Worm (Caenorhabditis elegans) whole organism, L1 larva: ENCODE results near the gene Y53C12A.3.

ENCODE experiments used
- C16A3.4 ChIP-seq: fragments of 150-350 bp; optimal IDR thresholded peaks from 2 replicates; lab custom pipeline; 2014; ENCODE audit warnings: missing biosample characterization, missing genetic modification characterization
- F16B12.6 ChIP-seq: fragments of 150-350 bp; optimal IDR thresholded peaks from 2 replicates; lab custom pipeline; 2014; ENCODE audit warnings: missing biosample characterization, missing genetic modification characterization
- Y116A8C.19 ChIP-seq: sonication (generic microtip); optimal IDR thresholded peaks from 2 replicates; lab custom pipeline; 2016; ENCODE audit warnings: missing compliant biosample characterization, missing genetic modification characterization, borderline replicate concordance
- aha-1 ChIP-seq: fragments of 150-350 bp; optimal IDR thresholded peaks from 2 replicates; lab custom pipeline; 2014; ENCODE audit warnings: missing biosample characterization, missing genetic modification characterization
- alr-1 ChIP-seq: fragments of 200-800 bp; sonication (Bioruptor generic); optimal IDR thresholded peaks from 2 replicates; lab custom pipeline; 2018; ENCODE audit warnings: borderline replicate concordance, mild to moderate bottlenecking, missing genetic modification characterization, missing compliant biosample characterization
- ama-1 ChIP-seq: fragments of 150-350 bp; optimal IDR thresholded peaks from 2 replicates; lab custom pipeline; 2014
- ceh-8 ChIP-seq: fragments of 200-800 bp; sonication (Bioruptor generic); optimal IDR thresholded peaks from 2 replicates; lab custom pipeline; 2018; ENCODE audit warnings: mild to moderate bottlenecking, missing genetic modification characterization, moderate library complexity, missing compliant biosample characterization
- ceh-90 ChIP-seq: sonication (generic microtip); optimal IDR thresholded peaks from 2 replicates; lab custom pipeline; 2016; ENCODE audit warnings: missing genetic modification characterization, missing compliant biosample characterization
- ces-1 ChIP-seq: fragments of 150-350 bp; optimal IDR thresholded peaks from 2 replicates; lab custom pipeline; 2014; ENCODE audit warnings: missing biosample characterization, missing genetic modification reagents, missing genetic modification characterization
- efl-1 ChIP-seq, 4 experiments: fragments of 150-350 bp; optimal IDR thresholded peaks in 3 of 4; peaks in 1 of 4; 1 replicate in 1 of 4; 2 replicates in 3 of 4; lab custom pipeline; 2014; ENCODE audit warnings: missing biosample characterization in 2 of 4, missing genetic modification characterization in 2 of 4, missing genetic modification reagents in 2 of 4
- efl-3 ChIP-seq: fragments of 200-800 bp; sonication (Bioruptor generic); optimal IDR thresholded peaks from 2 replicates; lab custom pipeline; 2018; ENCODE audit warnings: mild to moderate bottlenecking, missing genetic modification characterization, missing compliant biosample characterization
- egl-13 ChIP-seq: sonication (generic microtip); optimal IDR thresholded peaks from 2 replicates; lab custom pipeline; 2016; ENCODE audit warnings: missing genotype, missing genetic modification reagents, missing genetic modification characterization, missing compliant biosample characterization
- egl-27 ChIP-seq, 2 experiments: fragments of 150-350 bp in 1 of 2; sonication (generic microtip); optimal IDR thresholded peaks; 3 replicates each; lab custom pipeline; 2017 to 2018; ENCODE audit warnings: missing biosample characterization in 2 of 2, missing genetic modification characterization in 2 of 2, missing genetic modification reagents in 2 of 2
- elt-3 ChIP-seq, 6 experiments: fragments of 150-350 bp in 1 of 6; sonication (generic microtip); optimal IDR thresholded peaks; 2 replicates each; lab custom pipeline; 2017 to 2018; ENCODE audit warnings: missing biosample characterization in 6 of 6, missing genetic modification characterization in 6 of 6, inconsistent platforms in 1 of 6
- fkh-10 ChIP-seq: sonication (generic microtip); optimal IDR thresholded peaks from 2 replicates; lab custom pipeline; 2017; ENCODE audit warnings: missing biosample characterization, missing genetic modification reagents, missing genetic modification characterization
- fkh-4 ChIP-seq: sonication (generic microtip); optimal IDR thresholded peaks from 2 replicates; lab custom pipeline; 2016; ENCODE audit warnings: missing compliant biosample characterization, missing genetic modification characterization, borderline replicate concordance
- fos-1 ChIP-seq: fragments of 150-350 bp; optimal IDR thresholded peaks from 2 replicates; lab custom pipeline; 2014; ENCODE audit warnings: missing biosample characterization, missing genetic modification characterization
- hlh-17 ChIP-seq: fragments of 200-800 bp; sonication (Bioruptor generic); optimal IDR thresholded peaks from 2 replicates; lab custom pipeline; 2018; ENCODE audit warnings: missing genetic modification characterization, mild to moderate bottlenecking, missing compliant biosample characterization, moderate library complexity, borderline replicate concordance
- hlh-4 ChIP-seq: sonication (generic microtip); optimal IDR thresholded peaks from 2 replicates; lab custom pipeline; 2016; ENCODE audit warnings: mild to moderate bottlenecking, missing genetic modification characterization, missing compliant biosample characterization
- hpl-2 ChIP-seq: fragments of 150-350 bp; optimal IDR thresholded peaks from 2 replicates; lab custom pipeline; 2014; ENCODE audit warnings: missing biosample characterization, missing genetic modification reagents, missing genetic modification characterization
- irx-1 ChIP-seq: sonication (generic microtip); optimal IDR thresholded peaks from 2 replicates; lab custom pipeline; 2016; ENCODE audit warnings: missing genetic modification characterization, missing compliant biosample characterization
- jun-1 ChIP-seq: fragments of 150-350 bp; optimal IDR thresholded peaks from 2 replicates; lab custom pipeline; 2014; ENCODE audit warnings: missing biosample characterization, missing genetic modification reagents, missing genetic modification characterization
- lin-14 ChIP-seq: fragments of 200-800 bp; sonication (Bioruptor generic); optimal IDR thresholded peaks from 2 replicates; lab custom pipeline; 2018; ENCODE audit warnings: mild to moderate bottlenecking, missing genetic modification characterization, moderate library complexity, missing compliant biosample characterization
- lin-39 ChIP-seq: fragments of 150-350 bp; optimal IDR thresholded peaks from 2 replicates; lab custom pipeline; 2014; ENCODE audit warnings: missing biosample characterization, missing genetic modification reagents, missing genetic modification characterization
- lir-3 ChIP-seq: sonication (generic microtip); optimal IDR thresholded peaks from 2 replicates; lab custom pipeline; 2016; ENCODE audit warnings: mild to moderate bottlenecking, missing genetic modification characterization, moderate library complexity, missing compliant biosample characterization; ENCODE audit not compliant: poor library complexity
- mab-9 ChIP-seq: fragments of 200-800 bp; sonication (Bioruptor generic); IDR thresholded peaks from 2 replicates; pipeline ENCODE4 v1.3.6; 2022; ENCODE audit warnings: missing genetic modification reagents, missing genetic modification characterization, missing compliant biosample characterization
- mdl-1 ChIP-seq, 2 experiments: fragments of 150-350 bp; optimal IDR thresholded peaks; 2 replicates each; lab custom pipeline; 2014 to 2017; ENCODE audit warnings: missing biosample characterization in 2 of 2, missing genetic modification characterization in 2 of 2, inconsistent platforms in 1 of 2
- mep-1 ChIP-seq: fragments of 150-350 bp; optimal IDR thresholded peaks from 2 replicates; lab custom pipeline; 2014; ENCODE audit warnings: missing biosample characterization, missing genetic modification characterization
- nhr-19 ChIP-seq: fragments of 200-800 bp; sonication (Bioruptor generic); conservative IDR thresholded peaks from 2 replicates; pipeline ENCODE4 v1.3.6; 2022; ENCODE audit warnings: missing genetic modification characterization, missing compliant biosample characterization
- nhr-20 ChIP-seq: sonication (generic microtip); optimal IDR thresholded peaks from 2 replicates; lab custom pipeline; 2016; ENCODE audit warnings: mild to moderate bottlenecking, missing genetic modification characterization, missing compliant biosample characterization
- nhr-28 ChIP-seq: fragments of 150-350 bp; optimal IDR thresholded peaks from 2 replicates; lab custom pipeline; 2014; ENCODE audit warnings: missing biosample characterization, missing genetic modification characterization
- nhr-47 ChIP-seq: sonication (generic microtip); optimal IDR thresholded peaks from 2 replicates; lab custom pipeline; 2016; ENCODE audit warnings: mild to moderate bottlenecking, missing genetic modification characterization, moderate library complexity, missing compliant biosample characterization
- nhr-71 ChIP-seq: sonication (generic microtip); optimal IDR thresholded peaks from 2 replicates; lab custom pipeline; 2016; ENCODE audit warnings: mild to moderate bottlenecking, missing genetic modification characterization, moderate library complexity, missing compliant biosample characterization
- nhr-76 ChIP-seq: sonication (generic microtip); optimal IDR thresholded peaks from 2 replicates; lab custom pipeline; 2017; ENCODE audit warnings: missing biosample characterization, missing genetic modification characterization
- nhr-90 ChIP-seq: sonication (generic microtip); optimal IDR thresholded peaks from 2 replicates; lab custom pipeline; 2016; ENCODE audit warnings: mild to moderate bottlenecking, missing genetic modification characterization, missing compliant biosample characterization; ENCODE audit not compliant: poor library complexity
- pax-3 ChIP-seq: fragments of 200-800 bp; sonication (Bioruptor generic); optimal IDR thresholded peaks from 2 replicates; lab custom pipeline; 2018; ENCODE audit warnings: mild to moderate bottlenecking, missing genetic modification characterization, moderate library complexity, missing compliant biosample characterization
- pqm-1 ChIP-seq: sonication (generic microtip); optimal IDR thresholded peaks from 3 replicates; lab custom pipeline; 2017; ENCODE audit warnings: missing biosample characterization, missing genetic modification characterization
- skn-1 ChIP-seq: fragments of 150-350 bp; optimal IDR thresholded peaks from 2 replicates; lab custom pipeline; 2014; ENCODE audit warnings: missing biosample characterization, missing genetic modification characterization
- sup-37 ChIP-seq: fragments of 200-800 bp; sonication (Bioruptor generic); optimal IDR thresholded peaks from 2 replicates; lab custom pipeline; 2018; ENCODE audit warnings: mild to moderate bottlenecking, missing genetic modification characterization, missing compliant biosample characterization
- swsn-7 ChIP-seq: sonication (generic microtip); optimal IDR thresholded peaks from 2 replicates; lab custom pipeline; 2016; ENCODE audit warnings: missing genetic modification characterization, missing compliant biosample characterization
- tbx-2 ChIP-seq: sonication (generic microtip); optimal IDR thresholded peaks from 2 replicates; lab custom pipeline; 2016; ENCODE audit warnings: missing genetic modification characterization, missing compliant biosample characterization
- tlp-1 ChIP-seq: fragments of 150-350 bp; optimal IDR thresholded peaks from 2 replicates; lab custom pipeline; 2014; ENCODE audit warnings: missing biosample characterization, missing genetic modification characterization
- unc-130 ChIP-seq: fragments of 150-350 bp; optimal IDR thresholded peaks from 2 replicates; lab custom pipeline; 2017; ENCODE audit warnings: missing biosample characterization, missing genetic modification characterization, inconsistent platforms
- unc-30 ChIP-seq: sonication (generic microtip); optimal IDR thresholded peaks from 2 replicates; lab custom pipeline; 2017; ENCODE audit warnings: missing biosample characterization, missing genetic modification characterization
- unc-62 ChIP-seq: fragments of 150-350 bp; optimal IDR thresholded peaks from 2 replicates; lab custom pipeline; 2014; ENCODE audit warnings: missing biosample characterization, missing genetic modification reagents, missing genetic modification characterization
- vab-15 ChIP-seq: sonication (generic microtip); optimal IDR thresholded peaks from 2 replicates; lab custom pipeline; 2017; ENCODE audit warnings: missing genotype, mild to moderate bottlenecking, missing genetic modification characterization, missing compliant biosample characterization
- ztf-11 ChIP-seq, 2 experiments: sonication (generic microtip); optimal IDR thresholded peaks; 2 replicates each; lab custom pipeline; 2016 to 2017; ENCODE audit warnings: missing genetic modification characterization in 2 of 2, missing biosample characterization in 1 of 2, missing compliant biosample characterization in 1 of 2
- ztf-4 ChIP-seq: fragments of 150-350 bp; optimal IDR thresholded peaks from 2 replicates; lab custom pipeline; 2014; ENCODE audit warnings: missing biosample characterization, missing genetic modification characterization

Gene Y53C12A.3

ce11 chrII:9695942-9696341, 10.1 kb downstream of the Y53C12A.3 start:
- TF ChIP-seq lin-14 (peak; percentile 46), fkh-10 (GFP tag; lab: Kevin White, UChicago) (peak; percentile 43), tbx-2 (no peak), alr-1 (tag; lab: Kevin White, UChicago) (no peak), nhr-28 (no peak), nhr-90 (no peak), jun-1 (tag; lab: Kevin White, UChicago) (no peak)

- no peak for TF ChIP-seq hpl-2 (GFP tag; lab: Kevin White, UChicago)
Measured at ce11 chrII:9691839-9692238, 14.2 kb downstream of the Y53C12A.3 start, which contains the start of gene nlp-11. TSS of gene nlp-11 (minus strand) at chrII:9691939.

- no peak for TF ChIP-seq vab-15 (tag; lab: Kevin White, UChicago)
- TF ChIP-seq egl-27 (tag; optimal IDR thresholded peaks at IDR 0.05; lab: Kevin White, UChicago) = no peak
- TF ChIP-seq ztf-4 (tag; lab: Kevin White, UChicago) = no peak
- no peak for TF ChIP-seq hlh-4 (tag; lab: Kevin White, UChicago)
- no peak for TF ChIP-seq C16A3.4 (tag; lab: Kevin White, UChicago)
- no peak for TF ChIP-seq mab-9 (GFP tag; lab: Robert Waterston, UW)
- no peak for TF ChIP-seq nhr-76 (tag; lab: Kevin White, UChicago)
- TF ChIP-seq ama-1 = no peak
- peak; percentile 28 for TF ChIP-seq nhr-71 (tag; lab: Kevin White, UChicago)
- no peak for TF ChIP-seq pax-3 (tag; lab: Kevin White, UChicago)
- peak; percentile 9 for TF ChIP-seq irx-1 (tag; lab: Kevin White, UChicago)
- TF ChIP-seq lin-14 = peak; percentile 79
- TF ChIP-seq tlp-1 (tag; lab: Kevin White, UChicago) = no peak
- TF ChIP-seq lir-3 (tag; lab: Kevin White, UChicago) = no peak
- no peak for TF ChIP-seq hpl-2 (GFP tag; lab: Kevin White, UChicago)
- TF ChIP-seq egl-13 (tag; lab: Kevin White, UChicago) = peak; percentile 7
- no peak for TF ChIP-seq lin-39 (tag; lab: Kevin White, UChicago)
- TF ChIP-seq nhr-20 = no peak
- no peak for TF ChIP-seq Y116A8C.19 (tag; lab: Kevin White, UChicago)
- TF ChIP-seq mdl-1 (tag; optimal IDR thresholded peaks at IDR 0.05; lab: Kevin White, UChicago) = no peak
- no peak for TF ChIP-seq hlh-17 (GFP tag; lab: Kevin White, UChicago)
- no peak for TF ChIP-seq aha-1 (tag; lab: Kevin White, UChicago)
- no peak for TF ChIP-seq fkh-4 (tag; lab: Kevin White, UChicago)
- peak; percentile 24 for TF ChIP-seq nhr-47 (tag; lab: Kevin White, UChicago)
- no peak for TF ChIP-seq elt-3 (tag; optimal IDR thresholded peaks at IDR 0.05; lab: Kevin White, UChicago)
- no peak for TF ChIP-seq F16B12.6 (tag; lab: Kevin White, UChicago)
- TF ChIP-seq pqm-1 (tag; lab: Kevin White, UChicago) = no peak
- TF ChIP-seq unc-62 = no peak
- TF ChIP-seq skn-1 (tag; lab: Kevin White, UChicago) = no peak
- TF ChIP-seq efl-3 = no peak
- TF ChIP-seq alr-1 (tag; lab: Kevin White, UChicago) = no peak
- TF ChIP-seq sup-37 (GFP tag; lab: Kevin White, UChicago) = no peak
- no peak for TF ChIP-seq tbx-2
- TF ChIP-seq ces-1 (GFP tag; lab: Kevin White, UChicago) = peak; percentile 18
- no peak for TF ChIP-seq fos-1 (tag; lab: Kevin White, UChicago)
- no peak for TF ChIP-seq unc-130 (tag; lab: Kevin White, UChicago)
- TF ChIP-seq unc-30 (tag; lab: Kevin White, UChicago) = no peak
- no peak for TF ChIP-seq mep-1 (tag; lab: Kevin White, UChicago)
- TF ChIP-seq efl-1 (optimal IDR thresholded peaks at IDR 0.05; lab: Kevin White, UChicago) = no peak
- no peak for TF ChIP-seq efl-1 (GFP tag; optimal IDR thresholded peaks at IDR 0.05 in 1 of 2; lab: Kevin White, UChicago)
- TF ChIP-seq ceh-90 = no peak
- TF ChIP-seq ceh-8 = peak; percentile 96
- TF ChIP-seq nhr-19 = no peak
- no peak for TF ChIP-seq swsn-7 (tag; lab: Kevin White, UChicago)
- no peak for TF ChIP-seq ztf-11 (tag; optimal IDR thresholded peaks at IDR 0.05; lab: Kevin White, UChicago)
Measured at ce11 chrII:9690067-9690632, 15.9 kb downstream of the Y53C12A.3 start.
